Worm (Caenorhabditis elegans) whole organism, young adult: ENCODE data around the gene clec-118.
"Not testable (repeated sequence)": the region's sequence is repeated elsewhere in the genome, so short reads cannot be mapped to it uniquely, and the experiment has no call there.

ENCODE experiments used
- B0336.3 ChIP-seq: fragments of 200-800 bp; sonication (Bioruptor generic); IDR thresholded peaks from 2 replicates; pipeline ENCODE4 v1.3.6; 2022; ENCODE audit warnings: missing genetic modification characterization, missing compliant biosample characterization
- C06A6.2 ChIP-seq: fragments of 200-800 bp; sonication (Bioruptor generic); conservative IDR thresholded peaks from 2 replicates; pipeline ENCODE4 v1.3.6; 2022; ENCODE audit warnings: missing genetic modification characterization, missing compliant biosample characterization
- F23B12.7 ChIP-seq: sonication (generic microtip); optimal IDR thresholded peaks from 2 replicates; lab custom pipeline; 2017; ENCODE audit warnings: missing genetic modification characterization, mild to moderate bottlenecking, missing compliant biosample characterization, antibody characterized with exemption, moderate library complexity; ENCODE audit not compliant: insufficient read depth
- K11D2.4 ChIP-seq: fragments of 200-800 bp; sonication (Bioruptor generic); IDR thresholded peaks from 2 replicates; pipeline ENCODE4 v1.3.6; 2022; ENCODE audit warnings: missing genetic modification reagents, missing genetic modification characterization, missing compliant biosample characterization
- T07F8.4 ChIP-seq: sonication (generic microtip); optimal IDR thresholded peaks from 2 replicates; lab custom pipeline; 2016; ENCODE audit warnings: mild to moderate bottlenecking, missing genetic modification characterization, moderate library complexity, missing compliant biosample characterization
- T26A5.8 ChIP-seq: sonication (generic microtip); optimal IDR thresholded peaks from 2 replicates; lab custom pipeline; 2016; ENCODE audit warnings: missing genetic modification characterization, missing compliant biosample characterization
- Y67H2A.10 ChIP-seq: fragments of 200-800 bp; sonication (Bioruptor generic); conservative IDR thresholded peaks from 2 replicates; pipeline ENCODE4 v1.3.6; 2022; ENCODE audit warnings: missing genetic modification reagents, missing genetic modification characterization, missing compliant biosample characterization
- aptf-2 ChIP-seq: fragments of 200-800 bp; sonication (Bioruptor generic); conservative IDR thresholded peaks from 2 replicates; pipeline ENCODE4 v1.3.6; 2022; ENCODE audit warnings: missing genetic modification reagents, missing genetic modification characterization, missing compliant biosample characterization
- attf-5 ChIP-seq: fragments of 200-800 bp; sonication (Bioruptor generic); optimal IDR thresholded peaks from 2 replicates; lab custom pipeline; 2018; ENCODE audit warnings: mild to moderate bottlenecking, missing genetic modification characterization, missing compliant biosample characterization
- ceh-100 ChIP-seq: fragments of 200-800 bp; sonication (Bioruptor generic); IDR thresholded peaks from 2 replicates; pipeline ENCODE4 v1.3.6; 2022; ENCODE audit warnings: missing genetic modification reagents, missing genetic modification characterization, missing compliant biosample characterization
- ceh-40 ChIP-seq: fragments of 200-800 bp; sonication (Bioruptor generic); IDR thresholded peaks from 2 replicates; pipeline ENCODE4 v1.3.6; 2022; ENCODE audit warnings: missing genetic modification characterization, missing compliant biosample characterization
- die-1 ChIP-seq: sonication (generic microtip); optimal IDR thresholded peaks from 2 replicates; lab custom pipeline; 2016; ENCODE audit warnings: missing genotype, mild to moderate bottlenecking, missing genetic modification characterization, missing compliant biosample characterization
- hlh-12 ChIP-seq: sonication (generic microtip); optimal IDR thresholded peaks from 2 replicates; lab custom pipeline; 2016; ENCODE audit warnings: missing genetic modification characterization, missing compliant biosample characterization
- hmg-1.2 ChIP-seq: fragments of 200-800 bp; sonication (Bioruptor generic); IDR thresholded peaks from 2 replicates; pipeline ENCODE4 v1.3.6; 2022; ENCODE audit warnings: missing genetic modification reagents, missing genetic modification characterization, missing compliant biosample characterization
- hmg-20 ChIP-seq: fragments of 200-800 bp; sonication (Bioruptor generic); IDR thresholded peaks from 2 replicates; pipeline ENCODE4 v1.3.6; 2022; ENCODE audit warnings: missing genetic modification reagents, missing genetic modification characterization, missing compliant biosample characterization
- lin-40 ChIP-seq: sonication (generic microtip); optimal IDR thresholded peaks from 2 replicates; lab custom pipeline; 2016; ENCODE audit warnings: missing genetic modification characterization, mild to moderate bottlenecking, missing compliant biosample characterization, missing genotype, missing genetic modification reagents
- lin-54 ChIP-seq: fragments of 200-800 bp; sonication (Bioruptor generic); optimal IDR thresholded peaks from 2 replicates; lab custom pipeline; 2018; ENCODE audit warnings: mild to moderate bottlenecking, missing genetic modification characterization, missing compliant biosample characterization
- lsl-1 ChIP-seq: fragments of 200-800 bp; sonication (Bioruptor generic); optimal IDR thresholded peaks from 2 replicates; lab custom pipeline; 2018; ENCODE audit warnings: mild to moderate bottlenecking, missing genetic modification characterization, moderate library complexity, missing compliant biosample characterization
- madf-6 ChIP-seq: fragments of 200-800 bp; sonication (Bioruptor generic); IDR thresholded peaks from 2 replicates; pipeline ENCODE4 v1.3.6; 2022; ENCODE audit warnings: missing genetic modification reagents, missing genetic modification characterization, missing compliant biosample characterization
- mcd-1 ChIP-seq: fragments of 200-800 bp; sonication (Bioruptor generic); IDR thresholded peaks from 2 replicates; pipeline ENCODE4 v1.3.6; 2022; ENCODE audit warnings: missing genetic modification reagents, missing genetic modification characterization, missing compliant biosample characterization
- nfyb-1 ChIP-seq: fragments of 200-800 bp; sonication (Bioruptor generic); IDR thresholded peaks from 2 replicates; pipeline ENCODE4 v1.3.6; 2022; ENCODE audit warnings: missing genetic modification reagents, missing genetic modification characterization, missing compliant biosample characterization
- nhr-179 ChIP-seq: sonication (generic microtip); optimal IDR thresholded peaks from 2 replicates; lab custom pipeline; 2016; ENCODE audit warnings: mild to moderate bottlenecking, missing genetic modification characterization, missing compliant biosample characterization
- nhr-27 ChIP-seq: fragments of 200-800 bp; sonication (Bioruptor generic); optimal IDR thresholded peaks from 2 replicates; lab custom pipeline; 2018; ENCODE audit warnings: mild to moderate bottlenecking, missing genetic modification characterization, moderate library complexity, missing compliant biosample characterization
- pha-4 ChIP-seq: fragments of 150-350 bp; sonication (generic microtip); optimal IDR thresholded peaks from 2 replicates; lab custom pipeline; 2014; ENCODE audit warnings: missing biosample characterization, missing genetic modification reagents, missing genetic modification characterization
- repo-1 ChIP-seq: sonication (generic microtip); optimal IDR thresholded peaks from 2 replicates; lab custom pipeline; 2017; ENCODE audit warnings: mild to moderate bottlenecking, missing genetic modification characterization, missing compliant biosample characterization
- sptf-2 ChIP-seq: fragments of 200-800 bp; sonication (Bioruptor generic); optimal IDR thresholded peaks from 2 replicates; lab custom pipeline; 2018; ENCODE audit warnings: mild to moderate bottlenecking, missing genetic modification characterization, missing compliant biosample characterization
- tbx-9 ChIP-seq: sonication (generic microtip); optimal IDR thresholded peaks from 2 replicates; lab custom pipeline; 2016; ENCODE audit warnings: borderline replicate concordance, missing genetic modification characterization, inconsistent platforms, missing compliant biosample characterization
- unc-130 ChIP-seq: sonication (generic microtip); optimal IDR thresholded peaks from 2 replicates; lab custom pipeline; 2016; ENCODE audit warnings: missing genetic modification reagents, missing genetic modification characterization, missing compliant biosample characterization
- unc-62 ChIP-seq: fragments of 150-350 bp; optimal IDR thresholded peaks from 2 replicates; lab custom pipeline; 2014; ENCODE audit warnings: missing biosample characterization, missing genetic modification reagents, missing genetic modification characterization
- zfh-2 ChIP-seq: fragments of 200-800 bp; sonication (Bioruptor generic); conservative IDR thresholded peaks from 2 replicates; pipeline ENCODE4 v1.3.6; 2022; ENCODE audit warnings: missing genetic modification reagents, missing genetic modification characterization, missing compliant biosample characterization
- ztf-18 ChIP-seq: sonication (generic microtip); optimal IDR thresholded peaks from 2 replicates; lab custom pipeline; 2016; ENCODE audit warnings: missing genotype, mild to moderate bottlenecking, missing genetic modification characterization, missing compliant biosample characterization
- ztf-25 ChIP-seq: fragments of 200-800 bp; sonication (Bioruptor generic); IDR thresholded peaks from 2 replicates; pipeline ENCODE4 v1.3.6; 2022; ENCODE audit warnings: missing genetic modification reagents, missing genetic modification characterization, missing compliant biosample characterization

Gene clec-118

ce11 chrII:612361-612760 is at the start of gene clec-118:
Gene clec-118, minus strand, starts transcription at chrII:612461.
- not testable (repeated sequence) for TF ChIP-seq nhr-27; ceh-100 (GFP tag; lab: Robert Waterston, UW); Y67H2A.10

- TF ChIP-seq aptf-2 (GFP tag; lab: Robert Waterston, UW) (no peak), lin-54 (no peak), tbx-9 (tag; lab: Kevin White, UChicago) (no peak), K11D2.4 (GFP tag; lab: Robert Waterston, UW) (no peak)
These were observed 49.4 kb upstream of the clec-118 start, which contains the start of gene sri-45 for ce11 chrII:661696-662095. Gene sri-45, minus strand, starts transcription at chrII:661796.

- TF ChIP-seq die-1 (tag; lab: Kevin White, UChicago) (no peak), sptf-2 (no peak), unc-62 (GFP tag; lab: Kevin White, UChicago) (no peak), pha-4 (tag; lab: Kevin White, UChicago) (no peak), hlh-12 (tag; lab: Kevin White, UChicago) (no peak), hmg-20 (GFP tag; lab: Robert Waterston, UW) (no peak)
These were observed 46.1 kb upstream of the clec-118 start, which contains the start of gene sdz-24 for ce11 chrII:658369-658768. Gene sdz-24, plus strand, starts transcription at chrII:658669.

- no peak for TF ChIP-seq aptf-2 (GFP tag; lab: Robert Waterston, UW)
- TF ChIP-seq nfyb-1 = no peak
- no peak for TF ChIP-seq attf-5 (GFP tag; lab: Kevin White, UChicago)
- TF ChIP-seq C06A6.2 (GFP tag; lab: Robert Waterston, UW) = no peak
- TF ChIP-seq T07F8.4 (tag; lab: Kevin White, UChicago) = no peak
- TF ChIP-seq zfh-2 = no peak
- no peak for TF ChIP-seq lin-40 (tag; lab: Kevin White, UChicago)
- no peak for TF ChIP-seq T26A5.8 (tag; lab: Kevin White, UChicago)
- TF ChIP-seq ztf-25 (GFP tag; lab: Robert Waterston, UW) = no peak
- TF ChIP-seq repo-1 (tag; lab: Kevin White, UChicago) = no peak
- no peak for TF ChIP-seq ceh-40
- TF ChIP-seq mcd-1 (GFP tag; lab: Robert Waterston, UW) = no peak
- no peak for TF ChIP-seq B0336.3 (GFP tag; lab: Robert Waterston, UW)
- TF ChIP-seq K11D2.4 (GFP tag; lab: Robert Waterston, UW) = no peak
- no peak for TF ChIP-seq nhr-179 (tag; lab: Kevin White, UChicago)
- TF ChIP-seq, all 124 proteins: peak for 0
These were observed 39.1 kb upstream of the clec-118 start for ce11 chrII:651324-651723.

ce11 chrII:650321-651005 is 38.2 kb upstream of the clec-118 start, which contains the start of the genes K07E8.7 and frpr-14:
Gene K07E8.7, minus strand, starts transcription at chrII:650367.
Gene frpr-14, plus strand, starts transcription at chrII:650955.
- TF ChIP-seq lsl-1 (GFP tag; lab: Kevin White, UChicago) (peak; percentile 4), ztf-18 (tag; lab: Kevin White, UChicago) (peak; percentile 92), hmg-1.2 (GFP tag; lab: Robert Waterston, UW) (0 out of 2 replicates have a peak, but pooled peaks have one; percentile 18), mcd-1 (GFP tag; lab: Robert Waterston, UW) (peak; percentile 54; the same call in 1 of the 2 replicates), unc-130 (GFP tag; lab: Kevin White, UChicago) (no peak), madf-6 (GFP tag; lab: Robert Waterston, UW) (no peak), F23B12.7 (tag; lab: Kevin White, UChicago) (peak; percentile 33)
- TF ChIP-seq, all 124 proteins: peak for 5
